Fruit fly (Drosophila melanogaster) whole organism, embryonic: Measurements from ENCODE around the gene Tsp97E.

Source experiments
- ATbp ChIP-seq: fragments of 200-800 bp; sonication (Bioruptor generic); optimal IDR thresholded peaks from 2 replicates; lab custom pipeline; 2017; ENCODE audit warnings: missing biosample characterization, mild to moderate bottlenecking, missing genetic modification characterization, missing genetic modification reagents
- Antp ChIP-seq: fragments of 200-800 bp; sonication (Bioruptor generic); optimal IDR thresholded peaks from 3 replicates; lab custom pipeline; 2016; ENCODE audit warnings: missing biosample characterization, missing genetic modification characterization
- Atf3 ChIP-seq: fragments of 200-800 bp; sonication (Bioruptor generic); optimal IDR thresholded peaks from 3 replicates; lab custom pipeline; 2016; ENCODE audit warnings: missing biosample characterization, missing genetic modification characterization
- B-H2 ChIP-seq: fragments of 200-800 bp; sonication (Bioruptor generic); optimal IDR thresholded peaks from 2 replicates; lab custom pipeline; 2018; ENCODE audit warnings: missing biosample characterization, mild to moderate bottlenecking, missing genetic modification characterization
- C15 ChIP-seq: fragments of 200-800 bp; sonication (Bioruptor generic); IDR thresholded peaks from 3 replicates; pipeline ENCODE4 v1.3.6; 2022; ENCODE audit warnings: missing biosample characterization, missing genetic modification characterization
- CG13123 ChIP-seq: fragments of 200-800 bp; sonication (Bioruptor generic); optimal IDR thresholded peaks from 2 replicates; lab custom pipeline; 2016; ENCODE audit warnings: missing biosample characterization, missing genetic modification characterization
- CG13296 ChIP-seq: fragments of 200-800 bp; sonication (Bioruptor generic); optimal IDR thresholded peaks from 3 replicates; lab custom pipeline; 2018; ENCODE audit warnings: missing biosample characterization, mild to moderate bottlenecking, missing genetic modification characterization
- CG14710 ChIP-seq: fragments of 200-800 bp; sonication (Bioruptor generic); optimal IDR thresholded peaks from 3 replicates; lab custom pipeline; 2019; ENCODE audit warnings: missing biosample characterization, mild to moderate bottlenecking, missing genetic modification characterization, moderate library complexity
- CG1602 ChIP-seq: fragments of 200-800 bp; sonication (Bioruptor generic); optimal IDR thresholded peaks from 3 replicates; lab custom pipeline; 2016; ENCODE audit warnings: missing biosample characterization, missing genetic modification characterization
- CG1603 ChIP-seq: fragments of 200-800 bp; sonication (Bioruptor generic); optimal IDR thresholded peaks from 2 replicates; lab custom pipeline; 2019; ENCODE audit warnings: missing biosample characterization, mild to moderate bottlenecking, missing genetic modification characterization, moderate library complexity
- CG17802 ChIP-seq: fragments of 200-800 bp; sonication (Bioruptor generic); optimal IDR thresholded peaks from 2 replicates; lab custom pipeline; 2018; ENCODE audit warnings: missing biosample characterization, mild to moderate bottlenecking, missing genetic modification characterization, moderate library complexity
- CG17829 ChIP-seq: fragments of 200-800 bp; optimal IDR thresholded peaks from 2 replicates; lab custom pipeline; 2019; ENCODE audit warnings: missing biosample characterization, mild to moderate bottlenecking, missing genetic modification characterization, moderate library complexity
- CG18011 ChIP-seq: fragments of 200-800 bp; sonication (Bioruptor generic); optimal IDR thresholded peaks from 2 replicates; lab custom pipeline; 2017; ENCODE audit warnings: missing biosample characterization, missing genetic modification characterization, mild to moderate bottlenecking, moderate library complexity, missing genotype
- CG2199 ChIP-seq: fragments of 200-800 bp; sonication (Bioruptor generic); IDR thresholded peaks from 3 replicates; pipeline ENCODE4 v1.3.6; 2022; ENCODE audit warnings: missing biosample characterization, missing genetic modification characterization
- CG30020 ChIP-seq: fragments of 200-800 bp; optimal IDR thresholded peaks from 2 replicates; lab custom pipeline; 2019; ENCODE audit warnings: missing biosample characterization, mild to moderate bottlenecking, missing genetic modification characterization, moderate library complexity
- CG30403 ChIP-seq: fragments of 200-800 bp; sonication (Bioruptor generic); optimal IDR thresholded peaks from 3 replicates; lab custom pipeline; 2016; ENCODE audit warnings: missing biosample characterization, missing genetic modification characterization
- CG31224 ChIP-seq: fragments of 200-800 bp; sonication (Bioruptor generic); IDR thresholded peaks from 2 replicates; pipeline ENCODE4 v1.3.6; 2022; ENCODE audit warnings: missing biosample characterization, missing genetic modification characterization
- CG3163 ChIP-seq: fragments of 200-800 bp; sonication (Bioruptor generic); optimal IDR thresholded peaks from 3 replicates; lab custom pipeline; 2016; ENCODE audit warnings: missing biosample characterization, missing genetic modification characterization
- CG32767 ChIP-seq: fragments of 200-800 bp; sonication (Bioruptor generic); IDR thresholded peaks from 2 replicates; pipeline ENCODE4 v1.3.6; 2022; ENCODE audit warnings: missing biosample characterization, missing genetic modification characterization
- CG32772 ChIP-seq: fragments of 200-800 bp; sonication (Bioruptor generic); IDR thresholded peaks from 2 replicates; pipeline ENCODE4 v1.3.6; 2022; ENCODE audit warnings: missing biosample characterization, missing genetic modification characterization
- CG6272 ChIP-seq: fragments of 200-800 bp; sonication (Bioruptor generic); IDR thresholded peaks from 2 replicates; pipeline ENCODE4 v1.3.6; 2022; ENCODE audit warnings: missing biosample characterization, missing genetic modification characterization
- CG8290 ChIP-seq, 3 experiments: fragments of 200-800 bp; sonication (Bioruptor generic); optimal IDR thresholded peaks; 2 replicates each; lab custom pipeline; 2016 to 2019; ENCODE audit warnings: missing biosample characterization in 3 of 3, missing genetic modification characterization in 3 of 3, mild to moderate bottlenecking in 2 of 3, moderate library complexity in 1 of 3
- Doc3 ChIP-seq: fragments of 200-800 bp; sonication (Bioruptor generic); IDR thresholded peaks from 3 replicates; pipeline ENCODE4 v1.3.6; 2022; ENCODE audit warnings: missing biosample characterization, missing genetic modification characterization; ENCODE audit not compliant: partially characterized antibody
- Dref ChIP-seq: fragments of 200-800 bp; sonication (Bioruptor generic); IDR thresholded peaks from 2 replicates; pipeline ENCODE4 v1.3.6; 2022; ENCODE audit warnings: missing biosample characterization, missing genetic modification characterization
- Eip74EF ChIP-seq, 2 experiments: fragments of 200-800 bp in 1 of 2; fragments of >200 bp in 1 of 2; sonication (Bioruptor generic) in 1 of 2; optimal IDR thresholded peaks; 2 replicates each; lab custom pipeline; 2017 to 2019; ENCODE audit warnings: missing biosample characterization in 2 of 2, missing genetic modification characterization in 2 of 2, mild to moderate bottlenecking in 1 of 2, moderate library complexity in 1 of 2
- Ets97D ChIP-seq: fragments of 200-800 bp; sonication (Bioruptor generic); optimal IDR thresholded peaks from 3 replicates; lab custom pipeline; 2016; ENCODE audit warnings: missing biosample characterization, missing genetic modification characterization
- Jarid2 ChIP-seq: fragments of 200-800 bp; sonication (Bioruptor generic); optimal IDR thresholded peaks from 3 replicates; lab custom pipeline; 2017; ENCODE audit warnings: mild to moderate bottlenecking, missing biosample characterization, missing genetic modification reagents, missing genetic modification characterization
- Side ChIP-seq: fragments of 200-800 bp; sonication (Bioruptor generic); optimal IDR thresholded peaks from 2 replicates; lab custom pipeline; 2016; ENCODE audit warnings: missing biosample characterization, missing genetic modification characterization
- Sox100B ChIP-seq: fragments of 200-800 bp; sonication (Bioruptor generic); optimal IDR thresholded peaks from 3 replicates; lab custom pipeline; 2018; ENCODE audit warnings: missing biosample characterization, mild to moderate bottlenecking, missing genetic modification characterization
- Sry-δ ChIP-seq: fragments of 200-800 bp; sonication (Bioruptor generic); optimal IDR thresholded peaks from 2 replicates; lab custom pipeline; 2016; ENCODE audit warnings: missing biosample characterization, missing genetic modification characterization
- Vsx1 ChIP-seq: fragments of 200-800 bp; sonication (Bioruptor generic); optimal IDR thresholded peaks from 2 replicates; lab custom pipeline; 2017; ENCODE audit warnings: missing biosample characterization, mild to moderate bottlenecking, missing genetic modification characterization, missing genetic modification reagents
- az2 ChIP-seq: fragments of 200-800 bp; sonication (Bioruptor generic); optimal IDR thresholded peaks from 3 replicates; lab custom pipeline; 2016; ENCODE audit warnings: missing biosample characterization, missing genetic modification characterization
- bbx ChIP-seq: fragments of 200-800 bp; sonication (Bioruptor generic); IDR thresholded peaks from 2 replicates; pipeline ENCODE4 v1.3.6; 2022; ENCODE audit warnings: missing biosample characterization, missing genetic modification characterization; ENCODE audit not compliant: partially characterized antibody
- bowl ChIP-seq: fragments of 200-800 bp; sonication (Bioruptor generic); IDR thresholded peaks from 2 replicates; pipeline ENCODE4 v1.3.6; 2022; ENCODE audit warnings: missing biosample characterization, missing genetic modification characterization
- chif ChIP-seq, 2 experiments: fragments of 200-800 bp; sonication (Bioruptor generic); optimal IDR thresholded peaks; 3 replicates each; lab custom pipeline; 2016; ENCODE audit warnings: missing biosample characterization in 2 of 2, missing genetic modification characterization in 2 of 2
- ci ChIP-seq: fragments of 200-800 bp; sonication (Bioruptor generic); IDR thresholded peaks from 3 replicates; pipeline ENCODE4 v1.3.6; 2022; ENCODE audit warnings: missing biosample characterization, missing genetic modification characterization
- dati ChIP-seq: fragments of 200-800 bp; sonication (Bioruptor generic); IDR thresholded peaks from 2 replicates; pipeline ENCODE4 v1.3.6; 2022; ENCODE audit warnings: missing biosample characterization, missing genetic modification characterization
- ewg ChIP-seq: fragments of 200-800 bp; sonication (Bioruptor generic); optimal IDR thresholded peaks from 3 replicates; lab custom pipeline; 2017; ENCODE audit warnings: mild to moderate bottlenecking, missing biosample characterization, missing genetic modification reagents, missing genetic modification characterization
- gcm2 ChIP-seq: fragments of 200-800 bp; sonication (Bioruptor generic); optimal IDR thresholded peaks from 2 replicates; lab custom pipeline; 2016; ENCODE audit warnings: missing biosample characterization, missing genetic modification characterization
- h ChIP-seq: fragments of >200 bp; optimal IDR thresholded peaks from 2 replicates; lab custom pipeline; 2017
- lilli ChIP-seq: fragments of 200-800 bp; sonication (Bioruptor generic); optimal IDR thresholded peaks from 3 replicates; lab custom pipeline; 2016; ENCODE audit warnings: missing biosample characterization, missing genetic modification characterization
- lola ChIP-seq, 3 experiments: fragments of >200 bp in 2 of 3; fragments of 200-800 bp in 1 of 3; sonication (Bioruptor generic) in 1 of 3; optimal IDR thresholded peaks; 2 replicates each; lab custom pipeline; 2017 to 2019; ENCODE audit warnings: missing biosample characterization in 3 of 3, missing genetic modification characterization in 3 of 3, mild to moderate bottlenecking in 1 of 3, moderate library complexity in 1 of 3
- mld ChIP-seq: fragments of 200-800 bp; sonication (Bioruptor generic); IDR thresholded peaks from 3 replicates; pipeline ENCODE4 v1.3.6; 2022; ENCODE audit warnings: missing biosample characterization, missing genetic modification characterization; ENCODE audit not compliant: partially characterized antibody
- nau ChIP-seq: fragments of 200-800 bp; sonication (Bioruptor generic); optimal IDR thresholded peaks from 3 replicates; lab custom pipeline; 2017; ENCODE audit warnings: missing biosample characterization, mild to moderate bottlenecking, missing genetic modification characterization, missing genetic modification reagents
- p53 ChIP-seq: fragments of 200-800 bp; sonication (Bioruptor generic); optimal IDR thresholded peaks from 2 replicates; lab custom pipeline; 2016; ENCODE audit warnings: missing biosample characterization, missing genetic modification characterization
- ranshi ChIP-seq: fragments of 200-800 bp; sonication (Bioruptor generic); IDR thresholded peaks from 2 replicates; pipeline ENCODE4 v1.3.6; 2022; ENCODE audit warnings: missing biosample characterization, missing genetic modification characterization
- so ChIP-seq: fragments of 200-800 bp; sonication (Bioruptor generic); IDR thresholded peaks from 3 replicates; pipeline ENCODE4 v1.3.6; 2022; ENCODE audit warnings: missing biosample characterization, missing genetic modification characterization
- sr ChIP-seq: fragments of 200-800 bp; sonication (Bioruptor generic); IDR thresholded peaks from 3 replicates; pipeline ENCODE4 v1.3.6; 2022; ENCODE audit warnings: missing biosample characterization, missing genetic modification characterization
- stwl ChIP-seq: fragments of 200-800 bp; sonication (Bioruptor generic); optimal IDR thresholded peaks from 3 replicates; lab custom pipeline; 2018; ENCODE audit warnings: missing biosample characterization, mild to moderate bottlenecking, missing genetic modification characterization, moderate library complexity
- twi ChIP-seq: fragments of 200-800 bp; optimal IDR thresholded peaks from 2 replicates; lab custom pipeline; 2019; ENCODE audit warnings: missing biosample characterization, mild to moderate bottlenecking, missing genetic modification characterization, moderate library complexity

Gene Tsp97E

dm6 chr3R:26988412-26988981, 23.9 kb upstream of the Tsp97E start, which contains the start of gene CG31075 (continued):
- TF ChIP-seq B-H2 (GFP tag; lab: Kevin White, UChicago): peak; percentile 37
- TF ChIP-seq p53 (GFP tag; lab: Kevin White, UChicago): no peak
- peak; percentile 84 for TF ChIP-seq ranshi (GFP tag; lab: Robert Waterston, UW)
- no peak for TF ChIP-seq az2 (GFP tag; lab: Kevin White, UChicago)
- no peak for TF ChIP-seq Side (GFP tag; lab: Kevin White, UChicago)
- TF ChIP-seq Jarid2 (GFP tag; lab: Kevin White, UChicago): peak; percentile 25
- TF ChIP-seq chif (GFP tag; optimal IDR thresholded peaks at IDR 0.05; lab: Kevin White, UChicago): no peak
- no peak for TF ChIP-seq bowl (GFP tag; lab: Robert Waterston, UW)
- TF ChIP-seq CG18011 (GFP tag; lab: Kevin White, UChicago): no peak
- no peak for TF ChIP-seq mld
- peak; percentile 46; the same call in 1 of the 3 replicates for TF ChIP-seq CG2199 (GFP tag; lab: Robert Waterston, UW)
- no peak for TF ChIP-seq Doc3 (GFP tag; lab: Robert Waterston, UW)
- TF ChIP-seq CG8290 (GFP tag; optimal IDR thresholded peaks at IDR 0.05; lab: Kevin White, UChicago): no peak
- peak in 1 of 2 experiments; percentile 32 for TF ChIP-seq CG8290 (tag; optimal IDR thresholded peaks at IDR 0.05; lab: Kevin White, UChicago)
- peak; percentile 15 for TF ChIP-seq CG13296
- no peak for TF ChIP-seq CG3163 (GFP tag; lab: Kevin White, UChicago)
- TF ChIP-seq ci (GFP tag; lab: Robert Waterston, UW): peak; percentile 61; the same call in 2 of the 3 replicates
- no peak for TF ChIP-seq so (GFP tag; lab: Robert Waterston, UW)
- TF ChIP-seq CG17802: no peak
- TF ChIP-seq Dref: no peak
- no peak for TF ChIP-seq C15 (GFP tag; lab: Robert Waterston, UW)
- TF ChIP-seq CG30020: no peak
- TF ChIP-seq lola (GFP tag; optimal IDR thresholded peaks at IDR 0.05; lab: Kevin White, UChicago): no peak
- TF ChIP-seq ATbp (GFP tag; lab: Kevin White, UChicago): no peak
- TF ChIP-seq CG6272 (GFP tag; lab: Robert Waterston, UW): no peak
- TF ChIP-seq CG14710: no peak
- no peak for TF ChIP-seq dati (GFP tag; lab: Robert Waterston, UW)
- peak; percentile 49; the same call in 1 of the 2 replicates for TF ChIP-seq CG32767 (GFP tag; lab: Robert Waterston, UW)
- TF ChIP-seq Ets97D (GFP tag; lab: Kevin White, UChicago): peak; percentile 26
- TF ChIP-seq CG32772 (GFP tag; lab: Robert Waterston, UW): no peak
- peak; percentile 50 for TF ChIP-seq lilli (GFP tag; lab: Kevin White, UChicago)
- no peak for TF ChIP-seq CG13123
- TF ChIP-seq Sox100B (GFP tag; lab: Kevin White, UChicago): no peak
- TF ChIP-seq CG31224 (GFP tag; lab: Robert Waterston, UW): no peak; the same call in 1 of the 2 replicates
- TF ChIP-seq gcm2 (GFP tag; lab: Kevin White, UChicago): no peak
- no peak for TF ChIP-seq CG1602
- TF ChIP-seq Eip74EF (GFP tag; optimal IDR thresholded peaks at IDR 0.05; lab: Kevin White, UChicago): no peak
- TF ChIP-seq CG30403 (GFP tag; lab: Kevin White, UChicago): peak; percentile 63
- TF ChIP-seq Antp (GFP tag; lab: Kevin White, UChicago): no peak
- TF ChIP-seq Sry-δ: no peak
- TF ChIP-seq Vsx1: no peak
- TF ChIP-seq CG1603 (tag; lab: Kevin White, UChicago): peak; percentile 9
- TF ChIP-seq sr (GFP tag; lab: Robert Waterston, UW): no peak
- TF ChIP-seq CG17829 (tag; lab: Kevin White, UChicago): no peak
- no peak for TF ChIP-seq ewg (GFP tag; lab: Kevin White, UChicago)
- TF ChIP-seq Atf3 (GFP tag; lab: Kevin White, UChicago): no peak
- TF ChIP-seq h (lab: Kevin White, UChicago): no peak
- peak; percentile 7 for TF ChIP-seq nau (GFP tag; lab: Kevin White, UChicago)
- TF ChIP-seq stwl: no peak
- no peak for TF ChIP-seq bbx
- TF ChIP-seq twi (tag; lab: Kevin White, UChicago): no peak
